Worm (Caenorhabditis elegans) whole organism, L4 larva: ENCODE measurements around the gene Y53C12A.8.

Experiments used
- ceh-82 ChIP-seq: sonication (generic microtip); optimal IDR thresholded peaks from 2 replicates; lab custom pipeline; 2017; ENCODE audit warnings: missing biosample characterization, missing genetic modification characterization
- hlh-30 ChIP-seq: sonication (generic microtip); optimal IDR thresholded peaks from 2 replicates; lab custom pipeline; 2017; ENCODE audit warnings: antibody characterized with exemption, mild to moderate bottlenecking, missing genetic modification characterization, missing compliant biosample characterization; ENCODE audit not compliant: insufficient read depth
- nhr-25 ChIP-seq: sonication (generic microtip); optimal IDR thresholded peaks from 2 replicates; lab custom pipeline; 2017; ENCODE audit warnings: missing genetic modification characterization, mild to moderate bottlenecking, missing compliant biosample characterization, antibody characterized with exemption, moderate library complexity, borderline replicate concordance; ENCODE audit not compliant: insufficient read depth
- unc-39 ChIP-seq: sonication (generic microtip); optimal IDR thresholded peaks from 2 replicates; lab custom pipeline; 2017; ENCODE audit warnings: missing biosample characterization, missing genetic modification characterization
- zfp-3 ChIP-seq: fragments of 200-800 bp; sonication (Bioruptor generic); conservative IDR thresholded peaks from 2 replicates; pipeline ENCODE4 v1.3.6; 2022; ENCODE audit warnings: missing genetic modification reagents, missing genetic modification characterization, missing compliant biosample characterization

- TF ChIP-seq ceh-82 (tag; lab: Kevin White, UChicago) (no peak), unc-39 (tag; lab: Kevin White, UChicago) (no peak), zfp-3 (GFP tag; lab: Robert Waterston, UW) (no peak), nhr-25 (tag; lab: Kevin White, UChicago) (no peak), hlh-30 (tag; lab: Kevin White, UChicago) (no peak)
Observed at ce11 chrII:9690067-9690632, 10.1 kb downstream of the Y53C12A.8 start.
